Fruit fly (Drosophila melanogaster) Kc167 (cell line): ENCODE data around the gene Cpr67Fa2.

Experiments used
- Sin3A ChIP-seq: fragments of >200 bp; optimal IDR thresholded peaks from 2 replicates; lab custom pipeline; 2018; ENCODE audit warnings: missing external identifiers
- h ChIP-seq: fragments of >200 bp; optimal IDR thresholded peaks from 3 replicates; lab custom pipeline; 2018; ENCODE audit warnings: missing external identifiers
- insv ChIP-seq: fragments of >200 bp; optimal IDR thresholded peaks from 3 replicates; lab custom pipeline; 2018; ENCODE audit warnings: missing external identifiers
- psq ChIP-seq: fragments of >200 bp; optimal IDR thresholded peaks from 2 replicates; lab custom pipeline; 2017; ENCODE audit warnings: missing external identifiers
- ttk ChIP-seq: sonication (Bioruptor generic); optimal IDR thresholded peaks from 2 replicates; lab custom pipeline; 2017; ENCODE audit warnings: missing external identifiers

DNA sequence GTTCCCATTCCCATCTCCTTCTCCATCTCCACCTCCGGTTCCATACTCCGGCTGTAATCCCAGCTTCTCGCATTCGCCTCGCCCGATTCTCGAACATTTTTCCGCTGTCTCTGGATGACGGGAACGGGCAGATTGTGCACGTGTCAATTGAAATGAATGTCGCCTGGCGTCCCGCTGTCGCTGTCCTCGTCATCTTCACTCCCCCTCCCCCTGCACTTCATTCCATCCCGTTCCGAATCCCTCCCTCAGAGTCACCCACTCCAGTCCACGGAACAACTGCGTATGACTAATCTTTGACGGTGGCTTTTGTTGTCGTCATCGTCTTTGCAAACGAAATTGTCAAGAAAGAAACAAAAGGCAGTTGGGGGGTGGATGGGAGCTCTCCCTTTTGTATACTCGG lies 49.6 kb upstream of the Cpr67Fa2 start:
- TF ChIP-seq h (lab: Kevin White, UChicago) (no peak), psq (no peak), insv (no peak), Sin3A (lab: Kevin White, UChicago) (no peak), ttk (no peak)
